Worm (Caenorhabditis elegans) whole organism, young adult: Measurements from ENCODE around the gene T27E7.1.
"Not testable (repeated sequence)": the region's sequence is repeated elsewhere in the genome, so short reads cannot be mapped to it uniquely, and the experiment has no call there.

Experiments
- F52B5.7 ChIP-seq: sonication (generic microtip); optimal IDR thresholded peaks from 2 replicates; lab custom pipeline; 2016; ENCODE audit warnings: mild to moderate bottlenecking, missing genetic modification characterization, missing compliant biosample characterization
- T26A5.8 ChIP-seq: sonication (generic microtip); optimal IDR thresholded peaks from 2 replicates; lab custom pipeline; 2016; ENCODE audit warnings: missing genetic modification characterization, missing compliant biosample characterization
- nhr-179 ChIP-seq: sonication (generic microtip); optimal IDR thresholded peaks from 2 replicates; lab custom pipeline; 2016; ENCODE audit warnings: mild to moderate bottlenecking, missing genetic modification characterization, missing compliant biosample characterization

DNA sequence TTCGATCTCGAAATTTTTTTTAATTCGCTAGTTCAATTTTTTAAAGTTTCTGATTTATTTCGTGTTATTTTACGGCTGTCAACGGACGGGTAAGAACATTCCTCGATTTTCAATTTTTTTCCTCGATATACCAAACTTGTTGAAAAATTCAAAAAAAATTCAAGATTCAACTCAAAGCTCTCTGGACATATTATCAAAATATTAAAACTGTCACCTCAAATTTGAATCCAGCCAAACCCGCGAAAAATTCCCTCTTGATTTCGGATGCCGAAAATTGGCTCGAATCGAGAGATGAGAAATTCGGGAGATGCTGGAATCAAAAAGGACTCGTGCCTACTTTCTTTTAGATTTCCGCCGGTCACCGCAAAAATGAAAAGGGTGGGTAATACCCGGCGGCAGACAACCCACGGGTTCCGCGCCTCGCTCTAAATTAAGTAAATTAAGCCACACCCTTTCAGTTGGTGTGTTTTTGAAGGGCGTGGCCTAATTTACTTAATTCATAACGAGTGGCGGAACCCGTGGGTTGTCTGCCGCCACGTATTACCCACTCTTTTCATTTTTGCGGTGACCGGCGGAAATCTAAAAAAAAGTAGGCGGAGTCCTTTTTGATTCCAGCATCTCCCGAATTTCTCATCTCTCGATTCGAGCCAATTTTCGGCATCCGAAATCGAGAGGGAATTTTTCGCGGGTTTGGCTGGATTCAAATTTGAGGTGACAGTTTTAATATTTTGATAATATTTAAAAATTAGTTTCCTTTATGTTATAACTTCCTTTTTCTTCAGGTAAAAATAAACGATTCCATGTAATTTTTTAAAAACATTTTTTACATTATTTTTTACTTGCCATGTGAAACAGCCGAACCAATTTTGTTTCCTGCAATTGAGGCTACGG lies 6.0 kb downstream of the T27E7.1 start:
- not testable (repeated sequence) for TF ChIP-seq nhr-179, F52B5.7, T26A5.8 (tag; lab: Kevin White, UChicago)
